Fruit fly (Drosophila melanogaster) S2 (cell line): ENCODE measurements around the gene unc-13-4A.

Source experiments
- CG8478 ChIP-seq: fragments of >200 bp; optimal IDR thresholded peaks from 2 replicates; lab custom pipeline; 2018
- CTCF ChIP-seq, 2 experiments: fragments of >200 bp; optimal IDR thresholded peaks; 2 replicates each; lab custom pipeline; 2018

DNA sequence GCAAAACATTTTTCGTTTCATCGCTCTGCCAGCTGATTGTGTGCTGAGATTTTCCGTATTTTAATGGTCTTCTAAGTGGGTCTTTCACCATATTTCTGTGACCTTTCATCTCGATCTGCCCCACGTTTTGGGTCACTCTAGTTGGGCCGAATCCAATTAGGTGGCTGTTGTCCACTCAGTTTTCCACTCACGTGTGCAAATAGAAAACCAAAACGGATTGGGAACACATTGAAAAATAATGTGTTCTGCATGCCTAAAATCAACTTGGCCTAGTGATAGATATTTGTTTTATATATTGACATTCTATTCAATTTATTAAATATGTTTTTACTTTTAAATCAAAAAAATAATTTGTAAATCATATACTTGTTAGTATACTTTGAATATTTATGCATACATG, 78.5 kb downstream of the unc-13-4A start, which contains the start of gene CG14826:
- TF ChIP-seq CG8478 (lab: Kevin White, UChicago) (no peak), CTCF (optimal IDR thresholded peaks at IDR 0.05; lab: Kevin White, UChicago) (no peak)
